Fruit fly (Drosophila melanogaster) whole organism, embryonic: Measurements from ENCODE around the gene CG15536.
A peak's percentile ranks its signal among the peaks of the same experiment; 100 is the strongest.

Experiments used
- CG10267 ChIP-seq: fragments of 200-800 bp; sonication (Bioruptor generic); optimal IDR thresholded peaks from 2 replicates; lab custom pipeline; 2018; ENCODE audit warnings: missing biosample characterization, mild to moderate bottlenecking, missing genetic modification characterization, moderate library complexity
- CG10565 ChIP-seq: fragments of 200-800 bp; sonication (Bioruptor generic); optimal IDR thresholded peaks from 3 replicates; lab custom pipeline; 2016; ENCODE audit warnings: missing biosample characterization, mild to moderate bottlenecking, missing genetic modification characterization
- CG12299 ChIP-seq: fragments of 200-800 bp; sonication (Bioruptor generic); optimal IDR thresholded peaks from 2 replicates; lab custom pipeline; 2018; ENCODE audit warnings: missing biosample characterization, mild to moderate bottlenecking, missing genetic modification characterization
- CG1233 ChIP-seq: fragments of 200-800 bp; sonication (Bioruptor generic); optimal IDR thresholded peaks from 4 replicates; lab custom pipeline; 2018; ENCODE audit warnings: missing biosample characterization, mild to moderate bottlenecking, missing genetic modification characterization
- CG13775 ChIP-seq: fragments of 200-800 bp; sonication (Bioruptor generic); optimal IDR thresholded peaks from 3 replicates; lab custom pipeline; 2017; ENCODE audit warnings: missing biosample characterization, mild to moderate bottlenecking, missing genetic modification characterization
- CG17328 ChIP-seq: fragments of 200-800 bp; sonication (Bioruptor generic); IDR thresholded peaks from 2 replicates; pipeline ENCODE4 v1.3.6; 2022; ENCODE audit warnings: missing biosample characterization, missing genetic modification characterization
- CG18262 ChIP-seq: fragments of 200-800 bp; optimal IDR thresholded peaks from 3 replicates; lab custom pipeline; 2019; ENCODE audit warnings: missing biosample characterization, mild to moderate bottlenecking, missing genetic modification characterization, moderate library complexity
- CG18599 ChIP-seq: fragments of 200-800 bp; sonication (Bioruptor generic); optimal IDR thresholded peaks from 3 replicates; lab custom pipeline; 2017; ENCODE audit warnings: missing biosample characterization, missing genetic modification characterization, mild to moderate bottlenecking, moderate library complexity, missing genetic modification reagents
- CG31365 ChIP-seq: fragments of 200-800 bp; sonication (Bioruptor generic); optimal IDR thresholded peaks from 2 replicates; lab custom pipeline; 2018; ENCODE audit warnings: missing biosample characterization, mild to moderate bottlenecking, missing genetic modification characterization
- CG32767 ChIP-seq: fragments of 200-800 bp; sonication (Bioruptor generic); IDR thresholded peaks from 2 replicates; pipeline ENCODE4 v1.3.6; 2022; ENCODE audit warnings: missing biosample characterization, missing genetic modification characterization
- CG3407 ChIP-seq: fragments of 200-800 bp; sonication (Bioruptor generic); optimal IDR thresholded peaks from 2 replicates; lab custom pipeline; 2018; ENCODE audit warnings: missing biosample characterization, mild to moderate bottlenecking, missing genetic modification characterization
- CG4820 ChIP-seq: fragments of 200-800 bp; sonication (Bioruptor generic); optimal IDR thresholded peaks from 3 replicates; lab custom pipeline; 2016; ENCODE audit warnings: missing biosample characterization, missing genetic modification characterization
- CG6765 ChIP-seq: fragments of 200-800 bp; sonication (Bioruptor generic); optimal IDR thresholded peaks from 3 replicates; lab custom pipeline; 2017; ENCODE audit warnings: missing biosample characterization, mild to moderate bottlenecking, missing genetic modification characterization
- CG7556 ChIP-seq: fragments of 200-800 bp; sonication (Bioruptor generic); optimal IDR thresholded peaks from 2 replicates; lab custom pipeline; 2017; ENCODE audit warnings: missing biosample characterization, mild to moderate bottlenecking, missing genetic modification characterization
- CG7786 ChIP-seq: fragments of 200-800 bp; sonication (Bioruptor generic); optimal IDR thresholded peaks from 2 replicates; lab custom pipeline; 2016; ENCODE audit warnings: missing biosample characterization, missing genetic modification characterization
- CG7987 ChIP-seq: fragments of 200-800 bp; sonication (Bioruptor generic); optimal IDR thresholded peaks from 2 replicates; lab custom pipeline; 2018; ENCODE audit warnings: missing biosample characterization, mild to moderate bottlenecking, missing genetic modification characterization, moderate library complexity
- CG9609 ChIP-seq: fragments of 200-800 bp; sonication (Bioruptor generic); optimal IDR thresholded peaks from 3 replicates; lab custom pipeline; 2016; ENCODE audit warnings: missing biosample characterization, missing genetic modification characterization
- Eip74EF ChIP-seq, 2 experiments: fragments of 200-800 bp in 1 of 2; fragments of >200 bp in 1 of 2; sonication (Bioruptor generic) in 1 of 2; optimal IDR thresholded peaks; 2 replicates each; lab custom pipeline; 2017 to 2019; ENCODE audit warnings: missing biosample characterization in 2 of 2, missing genetic modification characterization in 2 of 2, mild to moderate bottlenecking in 1 of 2, moderate library complexity in 1 of 2
- Gug ChIP-seq: fragments of 200-800 bp; sonication (Bioruptor generic); IDR thresholded peaks from 4 replicates; pipeline ENCODE4 v1.3.6; 2022; ENCODE audit warnings: missing biosample characterization, missing genetic modification characterization
- H15 ChIP-seq: fragments of 200-800 bp; sonication (Bioruptor generic); IDR thresholded peaks from 3 replicates; pipeline ENCODE4 v1.3.6; 2022; ENCODE audit warnings: missing biosample characterization, missing genetic modification characterization
- Kr ChIP-seq: fragments of 200-800 bp; sonication (Bioruptor generic); optimal IDR thresholded peaks from 2 replicates; lab custom pipeline; 2017; ENCODE audit warnings: missing biosample characterization, mild to moderate bottlenecking, missing genetic modification characterization
- MBD-R2 ChIP-seq: fragments of 200-800 bp; sonication (Bioruptor generic); IDR thresholded peaks from 2 replicates; pipeline ENCODE4 v1.3.6; 2022; ENCODE audit warnings: missing biosample characterization, missing genetic modification characterization
- Mrtf ChIP-seq: fragments of 200-800 bp; sonication (Bioruptor generic); IDR thresholded peaks from 3 replicates; pipeline ENCODE4 v1.3.6; 2022; ENCODE audit warnings: missing biosample characterization, missing genetic modification characterization
- Myb ChIP-seq: fragments of 200-800 bp; sonication (Bioruptor generic); optimal IDR thresholded peaks from 2 replicates; lab custom pipeline; 2016; ENCODE audit warnings: missing biosample characterization, missing genetic modification characterization
- Pdp1 ChIP-seq, 2 experiments: fragments of 200-800 bp; sonication (Bioruptor generic); optimal IDR thresholded peaks; 3 replicates each; lab custom pipeline; 2016; ENCODE audit warnings: missing biosample characterization in 2 of 2, missing genetic modification characterization in 2 of 2, mild to moderate bottlenecking in 1 of 2, moderate library complexity in 1 of 2
- Xbp1 ChIP-seq: fragments of 200-800 bp; sonication (Bioruptor generic); optimal IDR thresholded peaks from 3 replicates; lab custom pipeline; 2016; ENCODE audit warnings: missing biosample characterization, mild to moderate bottlenecking, missing genetic modification characterization
- bigmax ChIP-seq: fragments of 200-800 bp; sonication (Bioruptor generic); optimal IDR thresholded peaks from 2 replicates; lab custom pipeline; 2018; ENCODE audit warnings: missing biosample characterization, mild to moderate bottlenecking, missing genetic modification characterization
- corto ChIP-seq: fragments of 200-800 bp; sonication (Bioruptor generic); optimal IDR thresholded peaks from 2 replicates; lab custom pipeline; 2016; ENCODE audit warnings: missing biosample characterization, mild to moderate bottlenecking, missing genetic modification characterization, moderate library complexity
- croc ChIP-seq: fragments of 200-800 bp; sonication (Bioruptor generic); conservative IDR thresholded peaks from 3 replicates; pipeline ENCODE4 v1.3.6; 2022; ENCODE audit warnings: missing biosample characterization, missing genetic modification characterization
- crol ChIP-seq: fragments of 200-800 bp; sonication (Bioruptor generic); IDR thresholded peaks from 2 replicates; pipeline ENCODE4 v1.3.6; 2022; ENCODE audit warnings: missing biosample characterization, missing genetic modification characterization
- crp ChIP-seq, 2 experiments: fragments of 200-800 bp; sonication (Bioruptor generic); optimal IDR thresholded peaks; 2 replicates in 1 of 2; 3 replicates in 1 of 2; lab custom pipeline; 2017; ENCODE audit warnings: missing biosample characterization in 2 of 2, missing genetic modification characterization in 2 of 2, mild to moderate bottlenecking in 1 of 2, moderate library complexity in 1 of 2
- dmrt99B ChIP-seq: fragments of 200-800 bp; sonication (Bioruptor generic); optimal IDR thresholded peaks from 2 replicates; lab custom pipeline; 2018; ENCODE audit warnings: missing biosample characterization, mild to moderate bottlenecking, missing genetic modification characterization, moderate library complexity
- esg ChIP-seq: fragments of 200-800 bp; sonication (Bioruptor generic); conservative IDR thresholded peaks from 2 replicates; pipeline ENCODE4 v1.3.6; 2022; ENCODE audit warnings: missing biosample characterization, missing genetic modification characterization
- fd3F ChIP-seq: fragments of 200-800 bp; sonication (Bioruptor generic); optimal IDR thresholded peaks from 2 replicates; lab custom pipeline; 2018; ENCODE audit warnings: missing biosample characterization, mild to moderate bottlenecking, missing genetic modification characterization, moderate library complexity
- hb ChIP-seq: fragments of 200-800 bp; sonication (Bioruptor generic); IDR thresholded peaks from 3 replicates; pipeline ENCODE4 v1.3.6; 2022; ENCODE audit warnings: missing biosample characterization, missing genetic modification characterization; ENCODE audit not compliant: partially characterized antibody
- hth ChIP-seq: fragments of >200 bp; optimal IDR thresholded peaks from 2 replicates; lab custom pipeline; 2017; ENCODE audit warnings: inconsistent platforms
- lilli ChIP-seq: fragments of 200-800 bp; sonication (Bioruptor generic); optimal IDR thresholded peaks from 3 replicates; lab custom pipeline; 2016; ENCODE audit warnings: missing biosample characterization, missing genetic modification characterization
- mam ChIP-seq: fragments of 200-800 bp; sonication (Bioruptor generic); optimal IDR thresholded peaks from 3 replicates; lab custom pipeline; 2016; ENCODE audit warnings: missing biosample characterization, missing genetic modification characterization
- mld ChIP-seq: fragments of 200-800 bp; sonication (Bioruptor generic); IDR thresholded peaks from 3 replicates; pipeline ENCODE4 v1.3.6; 2022; ENCODE audit warnings: missing biosample characterization, missing genetic modification characterization; ENCODE audit not compliant: partially characterized antibody
- odd ChIP-seq: fragments of 200-800 bp; sonication (Bioruptor generic); optimal IDR thresholded peaks from 2 replicates; lab custom pipeline; 2017; ENCODE audit warnings: missing biosample characterization, mild to moderate bottlenecking, missing genetic modification characterization
- peb ChIP-seq: fragments of 200-800 bp; sonication (Bioruptor generic); IDR thresholded peaks from 2 replicates; pipeline ENCODE4 v1.3.6; 2022; ENCODE audit warnings: missing biosample characterization, missing genetic modification characterization
- prd ChIP-seq, 3 experiments: fragments of >200 bp in 2 of 3; fragments of 200-800 bp in 1 of 3; sonication (Bioruptor generic) in 1 of 3; optimal IDR thresholded peaks in 2 of 3; IDR thresholded peaks in 1 of 3; 2 replicates in 2 of 3; 3 replicates in 1 of 3; pipeline versions ENCODE4 v1.3.6 to Lab custom; 2017 to 2022; ENCODE audit warnings: missing biosample characterization in 1 of 3, missing genetic modification characterization in 1 of 3
- rib ChIP-seq: fragments of 200-800 bp; sonication (Bioruptor generic); IDR thresholded peaks from 2 replicates; pipeline ENCODE4 v1.3.6; 2022; ENCODE audit warnings: missing biosample characterization, missing genetic modification characterization
- sima ChIP-seq: fragments of 200-800 bp; sonication (Bioruptor generic); optimal IDR thresholded peaks from 2 replicates; lab custom pipeline; 2016; ENCODE audit warnings: missing biosample characterization, missing genetic modification characterization
- sqz ChIP-seq: fragments of 200-800 bp; sonication (Bioruptor generic); optimal IDR thresholded peaks from 3 replicates; lab custom pipeline; 2018; ENCODE audit warnings: missing biosample characterization, mild to moderate bottlenecking, missing genetic modification characterization
- trem ChIP-seq: fragments of 200-800 bp; optimal IDR thresholded peaks from 3 replicates; lab custom pipeline; 2019; ENCODE audit warnings: missing biosample characterization, mild to moderate bottlenecking, missing genetic modification characterization, moderate library complexity
- vfl ChIP-seq: fragments of 200-800 bp; sonication (Bioruptor generic); optimal IDR thresholded peaks from 2 replicates; lab custom pipeline; 2016; ENCODE audit warnings: missing biosample characterization, missing genetic modification characterization
- vvl ChIP-seq: fragments of 200-800 bp; sonication (Bioruptor generic); IDR thresholded peaks from 2 replicates; pipeline ENCODE4 v1.3.6; 2022; ENCODE audit warnings: missing biosample characterization, missing genetic modification characterization
- wdn ChIP-seq: fragments of 200-800 bp; sonication (Bioruptor generic); IDR thresholded peaks from 2 replicates; pipeline ENCODE4 v1.3.6; 2022; ENCODE audit warnings: missing biosample characterization, missing genetic modification characterization
- z ChIP-seq: fragments of 200-800 bp; sonication (Bioruptor generic); IDR thresholded peaks from 3 replicates; pipeline ENCODE4 v1.3.6; 2022; ENCODE audit warnings: missing biosample characterization, missing genetic modification characterization
- zf30C ChIP-seq: fragments of 200-800 bp; sonication (Bioruptor generic); optimal IDR thresholded peaks from 3 replicates; lab custom pipeline; 2018; ENCODE audit warnings: missing biosample characterization, mild to moderate bottlenecking, missing genetic modification characterization

The CG15536 gene

DNA sequence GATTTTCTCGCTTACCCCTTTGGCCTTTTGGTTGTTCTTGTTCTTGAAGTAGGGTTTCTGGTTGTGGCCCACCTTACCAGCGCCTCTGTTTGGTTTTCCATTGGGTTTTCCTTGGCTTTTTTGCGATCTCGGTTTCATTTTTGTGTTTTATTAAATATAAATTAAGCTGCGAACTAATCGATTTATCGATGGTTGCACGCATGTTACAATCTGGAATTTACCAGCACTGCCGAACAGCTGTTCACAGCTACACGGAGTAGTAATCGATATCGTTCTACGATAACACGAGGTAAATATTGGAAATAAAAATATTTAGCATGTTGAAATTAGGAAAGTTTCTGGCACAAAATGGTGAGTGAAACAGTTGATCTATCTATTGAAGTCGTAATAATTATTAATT lies 1.3 kb downstream of the CG15536 start, which contains the start of the genes CG15535 and mRpS18C (continued):
- TF ChIP-seq bigmax (GFP tag; lab: Kevin White, UChicago) (no peak), corto (GFP tag; lab: Kevin White, UChicago) (no peak), fd3F (no peak), sqz (GFP tag; lab: Kevin White, UChicago) (no peak), CG13775 (GFP tag; lab: Kevin White, UChicago) (no peak), H15 (no peak), mam (GFP tag; lab: Kevin White, UChicago) (no peak), esg (GFP tag; lab: Robert Waterston, UW) (no peak), z (GFP tag; lab: Robert Waterston, UW) (no peak), wdn (no peak), crp (GFP tag; optimal IDR thresholded peaks at IDR 0.05; lab: Kevin White, UChicago) (peak; percentile 82 to 96), CG10565 (GFP tag; lab: Kevin White, UChicago) (no peak), Myb (GFP tag; lab: Kevin White, UChicago) (no peak), vvl (peak; percentile 35; the same call in 1 of the 2 replicates), CG7786 (no peak), hb (GFP tag; lab: Robert Waterston, UW) (no peak; the same call in 2 of the 3 replicates), Gug (GFP tag; lab: Robert Waterston, UW) (no peak), zf30C (GFP tag; lab: Kevin White, UChicago) (no peak), odd (GFP tag; lab: Kevin White, UChicago) (no peak), crol (no peak), CG31365 (no peak), vfl (GFP tag; lab: Kevin White, UChicago) (no peak), trem (tag; lab: Kevin White, UChicago) (peak; percentile 48), CG7987 (GFP tag; lab: Kevin White, UChicago) (peak; percentile 3), lilli (GFP tag; lab: Kevin White, UChicago) (peak; percentile 12), CG6765 (GFP tag; lab: Kevin White, UChicago) (no peak), CG12299 (tag; lab: Kevin White, UChicago) (no peak), CG4820 (GFP tag; lab: Kevin White, UChicago) (no peak), prd (optimal IDR thresholded peaks at IDR 0.05; lab: Kevin White, UChicago) (no peak), prd (GFP tag; IDR thresholded peaks at IDR 0.05; lab: Robert Waterston, UW) (no peak), CG17328 (GFP tag; lab: Robert Waterston, UW) (no peak), MBD-R2 (GFP tag; lab: Robert Waterston, UW) (peak; percentile 94), Xbp1 (GFP tag; lab: Kevin White, UChicago) (no peak), sima (GFP tag; lab: Kevin White, UChicago) (no peak), Eip74EF (GFP tag; optimal IDR thresholded peaks at IDR 0.05; lab: Kevin White, UChicago) (no peak), CG18599 (GFP tag; lab: Kevin White, UChicago) (no peak), mld (GFP tag; lab: Robert Waterston, UW) (peak; percentile 64; the same call in 1 of the 3 replicates), Pdp1 (GFP tag; optimal IDR thresholded peaks at IDR 0.05; lab: Kevin White, UChicago) (no peak), CG10267 (tag; lab: Kevin White, UChicago) (peak; percentile 94), CG3407 (GFP tag; lab: Kevin White, UChicago) (no peak), CG1233 (GFP tag; lab: Kevin White, UChicago) (no peak), peb (GFP tag; lab: Robert Waterston, UW) (no peak), hth (lab: Kevin White, UChicago) (no peak), croc (GFP tag; lab: Robert Waterston, UW) (no peak), CG32767 (GFP tag; lab: Robert Waterston, UW) (peak; percentile 53; the same call in 1 of the 2 replicates), rib (no peak), CG7556 (GFP tag; lab: Kevin White, UChicago) (no peak), CG18262 (tag; lab: Kevin White, UChicago) (no peak), Mrtf (GFP tag; lab: Robert Waterston, UW) (no peak), dmrt99B (tag; lab: Kevin White, UChicago) (no peak), Kr (no peak), CG9609 (GFP tag; lab: Kevin White, UChicago) (no peak)
